Worm (Caenorhabditis elegans) whole organism, L2 larva: ENCODE measurements around the gene D1005.6.

Source experiments
- C34F6.9 ChIP-seq: fragments of 150-350 bp; optimal IDR thresholded peaks from 2 replicates; lab custom pipeline; 2014; ENCODE audit warnings: missing biosample characterization, missing genetic modification characterization
- F13H6.1 ChIP-seq: sonication (generic microtip); optimal IDR thresholded peaks from 2 replicates; lab custom pipeline; 2016; ENCODE audit warnings: missing genetic modification characterization, missing compliant biosample characterization
- R02D3.7 ChIP-seq: fragments of 150-350 bp; optimal IDR thresholded peaks from 2 replicates; lab custom pipeline; 2014; ENCODE audit warnings: missing biosample characterization, missing genetic modification characterization
- Y55F3AM.14 ChIP-seq: fragments of 200-800 bp; sonication (Bioruptor generic); optimal IDR thresholded peaks from 2 replicates; lab custom pipeline; 2018; ENCODE audit warnings: mild to moderate bottlenecking, missing genetic modification characterization, missing compliant biosample characterization
- ama-1 ChIP-seq: fragments of 150-350 bp; optimal IDR thresholded peaks from 2 replicates; lab custom pipeline; 2018; ENCODE audit warnings: inconsistent platforms
- blmp-1 ChIP-seq: sonication (generic microtip); optimal IDR thresholded peaks from 2 replicates; lab custom pipeline; 2017; ENCODE audit warnings: missing genetic modification characterization, mild to moderate bottlenecking, missing compliant biosample characterization, antibody characterized with exemption, moderate library complexity; ENCODE audit not compliant: insufficient read depth
- ceh-82 ChIP-seq: fragments of 150-350 bp; optimal IDR thresholded peaks from 2 replicates; lab custom pipeline; 2014; ENCODE audit warnings: missing biosample characterization, missing genetic modification characterization
- egl-27 ChIP-seq: sonication (generic microtip); optimal IDR thresholded peaks from 3 replicates; lab custom pipeline; 2017; ENCODE audit warnings: missing biosample characterization, missing genetic modification reagents, missing genetic modification characterization
- elt-1 ChIP-seq: fragments of 150-350 bp; optimal IDR thresholded peaks from 2 replicates; lab custom pipeline; 2014; ENCODE audit warnings: missing biosample characterization, missing genetic modification characterization
- fos-1 ChIP-seq: fragments of 150-350 bp; optimal IDR thresholded peaks from 2 replicates; lab custom pipeline; 2014; ENCODE audit warnings: missing biosample characterization, missing genetic modification characterization
- gmeb-1 ChIP-seq: fragments of 150-350 bp; optimal IDR thresholded peaks from 2 replicates; lab custom pipeline; 2014; ENCODE audit warnings: missing biosample characterization, missing genetic modification characterization
- lsy-2 ChIP-seq, 2 experiments: fragments of 150-350 bp in 1 of 2; sonication (generic microtip) in 1 of 2; optimal IDR thresholded peaks; 2 replicates each; lab custom pipeline; 2014 to 2017; ENCODE audit warnings: missing biosample characterization in 2 of 2, missing genetic modification characterization in 2 of 2
- mbf-1 ChIP-seq: sonication (generic microtip); optimal IDR thresholded peaks from 2 replicates; lab custom pipeline; 2017; ENCODE audit warnings: missing biosample characterization, missing genetic modification characterization
- mdl-1 ChIP-seq, 2 experiments: fragments of 150-350 bp in 1 of 2; sonication (generic microtip) in 1 of 2; optimal IDR thresholded peaks; 2 replicates each; lab custom pipeline; 2017; ENCODE audit warnings: missing biosample characterization in 2 of 2, missing genetic modification characterization in 2 of 2
- nhr-10 ChIP-seq: sonication (generic microtip); optimal IDR thresholded peaks from 2 replicates; lab custom pipeline; 2017; ENCODE audit warnings: missing biosample characterization, missing genetic modification characterization
- nhr-11 ChIP-seq: fragments of 150-350 bp; optimal IDR thresholded peaks from 2 replicates; lab custom pipeline; 2014; ENCODE audit warnings: missing biosample characterization, missing genetic modification characterization
- nhr-12 ChIP-seq: fragments of 150-350 bp; optimal IDR thresholded peaks from 2 replicates; lab custom pipeline; 2014; ENCODE audit warnings: missing biosample characterization, missing genetic modification characterization
- nhr-129 ChIP-seq: fragments of 150-350 bp; optimal IDR thresholded peaks from 2 replicates; lab custom pipeline; 2014; ENCODE audit warnings: missing biosample characterization, missing genetic modification characterization
- nhr-21 ChIP-seq: fragments of 150-350 bp; optimal IDR thresholded peaks from 2 replicates; lab custom pipeline; 2014; ENCODE audit warnings: missing biosample characterization, missing genetic modification characterization
- nhr-23 ChIP-seq: fragments of 150-350 bp; optimal IDR thresholded peaks from 2 replicates; lab custom pipeline; 2014; ENCODE audit warnings: missing biosample characterization, missing genetic modification reagents, missing genetic modification characterization
- nhr-237 ChIP-seq: fragments of 150-350 bp; optimal IDR thresholded peaks from 2 replicates; lab custom pipeline; 2014; ENCODE audit warnings: missing biosample characterization, missing genetic modification characterization
- nhr-6 ChIP-seq: fragments of 150-350 bp; optimal IDR thresholded peaks from 2 replicates; lab custom pipeline; 2014; ENCODE audit warnings: missing biosample characterization, missing genetic modification characterization
- nhr-77 ChIP-seq: fragments of 150-350 bp; optimal IDR thresholded peaks from 2 replicates; lab custom pipeline; 2014; ENCODE audit warnings: missing biosample characterization, missing genetic modification characterization
- peb-1 ChIP-seq: fragments of 150-350 bp; optimal IDR thresholded peaks from 2 replicates; lab custom pipeline; 2014; ENCODE audit warnings: missing biosample characterization, missing genetic modification characterization
- sem-4 ChIP-seq: fragments of 150-350 bp; optimal IDR thresholded peaks from 2 replicates; lab custom pipeline; 2014; ENCODE audit warnings: missing biosample characterization, missing genetic modification reagents, missing genetic modification characterization
- skn-1 ChIP-seq: sonication (generic microtip); optimal IDR thresholded peaks from 2 replicates; lab custom pipeline; 2017; ENCODE audit warnings: missing biosample characterization, missing genetic modification characterization
- sma-3 ChIP-seq: sonication (generic microtip); optimal IDR thresholded peaks from 2 replicates; lab custom pipeline; 2016; ENCODE audit warnings: missing genetic modification reagents, missing genetic modification characterization, missing compliant biosample characterization
- sma-9 ChIP-seq, 2 experiments: fragments of 150-350 bp in 1 of 2; sonication (generic microtip) in 1 of 2; optimal IDR thresholded peaks; 2 replicates each; lab custom pipeline; 2014 to 2016; ENCODE audit warnings: missing genetic modification characterization in 2 of 2, mild to moderate bottlenecking in 1 of 2, missing biosample characterization in 1 of 2, missing compliant biosample characterization in 1 of 2, missing genetic modification reagents in 1 of 2, moderate library complexity in 1 of 2
- snpc-4 ChIP-seq: fragments of 150-350 bp; optimal IDR thresholded peaks from 2 replicates; lab custom pipeline; 2014; ENCODE audit warnings: missing biosample characterization, missing genetic modification characterization
- unc-39 ChIP-seq: fragments of 150-350 bp; optimal IDR thresholded peaks from 2 replicates; lab custom pipeline; 2014; ENCODE audit warnings: missing biosample characterization, missing genetic modification characterization
- unc-55 ChIP-seq: fragments of 150-350 bp; sonication (generic microtip); optimal IDR thresholded peaks from 3 replicates; lab custom pipeline; 2014; ENCODE audit warnings: missing biosample characterization, missing genetic modification reagents, missing genetic modification characterization
- unc-62 ChIP-seq: fragments of 150-350 bp; optimal IDR thresholded peaks from 2 replicates; lab custom pipeline; 2014; ENCODE audit warnings: missing biosample characterization, missing genetic modification reagents, missing genetic modification characterization
- zag-1 ChIP-seq: fragments of 150-350 bp; optimal IDR thresholded peaks from 2 replicates; lab custom pipeline; 2014; ENCODE audit warnings: missing biosample characterization, missing genetic modification characterization
- ztf-1 ChIP-seq: fragments of 200-800 bp; sonication (Bioruptor generic); conservative IDR thresholded peaks from 2 replicates; pipeline ENCODE4 v1.3.6; 2022; ENCODE audit warnings: missing genetic modification characterization, missing compliant biosample characterization
- ztf-11 ChIP-seq: sonication (generic microtip); optimal IDR thresholded peaks from 2 replicates; lab custom pipeline; 2017; ENCODE audit warnings: missing biosample characterization, missing genetic modification characterization
- ztf-4 ChIP-seq: fragments of 150-350 bp; optimal IDR thresholded peaks from 2 replicates; lab custom pipeline; 2014; ENCODE audit warnings: missing biosample characterization, missing genetic modification characterization

The D1005.6 gene

DNA sequence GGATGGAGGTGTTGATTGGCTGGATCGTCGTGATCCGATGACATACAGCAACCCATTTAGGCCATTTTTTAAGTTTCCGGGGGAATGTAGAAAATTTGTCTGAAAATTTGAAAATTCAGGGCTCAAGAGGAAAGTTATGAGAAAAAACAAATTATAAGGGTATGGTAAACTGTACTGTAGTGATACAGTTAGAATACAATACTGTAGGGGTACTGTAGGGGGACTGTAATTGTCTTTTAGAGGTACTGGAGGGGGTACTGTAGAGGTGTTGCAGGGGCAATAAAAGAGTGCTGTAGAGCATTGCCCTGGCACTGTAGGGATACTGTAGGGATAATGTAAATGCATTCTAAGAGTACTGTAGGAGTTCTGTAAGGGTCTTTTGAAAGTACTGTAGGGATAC lies at the start of gene D1005.6:
Gene D1005.6, minus strand, starts transcription at position 101 of the 400 bp plus-strand sequence.
- TF ChIP-seq unc-55 (GFP tag; lab: Kevin White, UChicago), result no peak
- no peak for TF ChIP-seq ztf-11 (tag; lab: Kevin White, UChicago)
- TF ChIP-seq nhr-6 (tag; lab: Kevin White, UChicago), result no peak
- no peak for TF ChIP-seq fos-1 (tag; lab: Kevin White, UChicago)
- TF ChIP-seq ama-1 (lab: Kevin White, UChicago), result no peak
- no peak for TF ChIP-seq mbf-1 (tag; lab: Kevin White, UChicago)
- no peak for TF ChIP-seq nhr-11 (tag; lab: Kevin White, UChicago)
- no peak for TF ChIP-seq gmeb-1 (tag; lab: Kevin White, UChicago)
- TF ChIP-seq nhr-129 (tag; lab: Kevin White, UChicago), result no peak
- no peak for TF ChIP-seq Y55F3AM.14 (GFP tag; lab: Kevin White, UChicago)
- TF ChIP-seq mdl-1 (tag; optimal IDR thresholded peaks at IDR 0.05; lab: Kevin White, UChicago), result no peak
- TF ChIP-seq nhr-77 (tag; lab: Kevin White, UChicago), result no peak
- TF ChIP-seq R02D3.7 (tag; lab: Kevin White, UChicago), result no peak
- no peak for TF ChIP-seq lsy-2 (tag; optimal IDR thresholded peaks at IDR 0.05; lab: Kevin White, UChicago)
- TF ChIP-seq C34F6.9 (tag; lab: Kevin White, UChicago), result no peak
- no peak for TF ChIP-seq sem-4 (tag; lab: Kevin White, UChicago)
- no peak for TF ChIP-seq sma-9 (GFP tag; optimal IDR thresholded peaks at IDR 0.05; lab: Kevin White, UChicago)
- TF ChIP-seq sma-9 (tag; optimal IDR thresholded peaks at IDR 0.05; lab: Kevin White, UChicago), result no peak
- no peak for TF ChIP-seq skn-1 (tag; lab: Kevin White, UChicago)
- no peak for TF ChIP-seq egl-27 (tag; lab: Kevin White, UChicago)
- TF ChIP-seq, all 48 proteins: peak for 0

DNA sequence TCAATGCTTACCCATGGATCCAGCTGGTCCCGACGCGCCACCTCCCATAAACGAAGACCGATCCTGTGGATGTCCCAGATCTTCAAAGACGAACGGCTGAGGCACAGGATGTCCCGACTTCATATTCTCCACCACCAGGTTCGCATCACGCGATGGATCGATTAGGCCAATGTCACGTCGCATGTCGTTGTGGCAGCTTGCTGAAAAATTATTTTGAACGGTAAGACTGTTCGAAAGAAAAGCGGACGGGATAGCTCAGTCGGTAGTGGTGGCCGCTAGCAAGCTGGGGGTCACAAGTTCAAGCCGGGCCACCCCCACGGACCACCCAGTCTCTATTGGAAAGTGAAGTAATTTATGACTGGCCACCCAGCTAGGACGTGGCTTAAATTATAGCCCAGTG lies 48.6 kb upstream of the D1005.6 start:
- no peak for TF ChIP-seq nhr-23
- TF ChIP-seq sma-3 (GFP tag; lab: Kevin White, UChicago), result no peak
- no peak for TF ChIP-seq nhr-11 (tag; lab: Kevin White, UChicago)
- TF ChIP-seq elt-1, result no peak
- TF ChIP-seq nhr-21 (tag; lab: Kevin White, UChicago), result no peak
- no peak for TF ChIP-seq nhr-77 (tag; lab: Kevin White, UChicago)
- TF ChIP-seq ceh-82, result no peak
- TF ChIP-seq nhr-237 (tag; lab: Kevin White, UChicago), result no peak
- TF ChIP-seq nhr-12 (tag; lab: Kevin White, UChicago), result no peak
- no peak for TF ChIP-seq peb-1 (tag; lab: Kevin White, UChicago)
- no peak for TF ChIP-seq zag-1 (tag; lab: Kevin White, UChicago)
- no peak for TF ChIP-seq nhr-10 (tag; lab: Kevin White, UChicago)
- TF ChIP-seq unc-39 (tag; lab: Kevin White, UChicago), result no peak
- TF ChIP-seq ztf-4 (tag; lab: Kevin White, UChicago), result no peak
- no peak for TF ChIP-seq F13H6.1 (tag; lab: Kevin White, UChicago)

DNA sequence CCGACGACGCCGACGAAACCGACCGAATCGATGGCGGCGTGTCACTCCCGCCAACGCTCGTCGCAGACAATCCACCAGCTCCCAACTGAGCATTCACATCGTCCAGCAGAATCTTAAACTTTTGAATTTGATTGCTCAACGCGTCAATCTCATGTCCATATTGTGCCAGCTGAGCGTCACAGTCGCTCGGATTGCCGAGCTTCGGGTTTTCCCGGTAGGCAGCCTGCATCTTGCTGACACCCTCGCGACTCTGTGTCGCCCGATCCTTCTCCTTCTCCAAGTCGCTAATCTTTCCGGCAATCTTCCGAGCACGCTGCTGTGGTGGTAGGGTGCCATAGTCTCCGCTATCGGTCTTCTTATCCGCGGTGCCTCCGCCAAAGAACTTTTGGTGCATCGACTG lies 47.7 kb upstream of the D1005.6 start:
- TF ChIP-seq R02D3.7 (tag; lab: Kevin White, UChicago) (no peak), fos-1 (tag; lab: Kevin White, UChicago) (no peak), unc-62 (GFP tag; lab: Kevin White, UChicago) (no peak), elt-1 (no peak), sma-9 (GFP tag; optimal IDR thresholded peaks at IDR 0.05; lab: Kevin White, UChicago) (no peak), sma-9 (tag; optimal IDR thresholded peaks at IDR 0.05; lab: Kevin White, UChicago) (no peak), unc-39 (tag; lab: Kevin White, UChicago) (no peak), ztf-1 (GFP tag; lab: Robert Waterston, UW) (no peak), mdl-1 (tag; optimal IDR thresholded peaks at IDR 0.05; lab: Kevin White, UChicago) (no peak), blmp-1 (tag; lab: Kevin White, UChicago) (no peak), sem-4 (tag; lab: Kevin White, UChicago) (no peak), snpc-4 (no peak), mbf-1 (tag; lab: Kevin White, UChicago) (no peak), nhr-12 (tag; lab: Kevin White, UChicago) (no peak), nhr-11 (tag; lab: Kevin White, UChicago) (no peak)
